Fruit fly (Drosophila melanogaster): ENCODE results near the gene Thor.

Gene Thor

dm6 chr2L:3483672-3484071 lies 5.4 kb downstream of the Thor start:
- TF ChIP-seq CG9705 (GFP tag; optimal IDR thresholded peaks at IDR 0.05) (no peak), Mio (GFP tag; optimal IDR thresholded peaks at IDR 0.05) (no peak), dmrt93B (GFP tag; optimal IDR thresholded peaks at IDR 0.05) (no peak), sage (GFP tag; optimal IDR thresholded peaks at IDR 0.05) (no peak), h (GFP tag; optimal IDR thresholded peaks at IDR 0.05) (no peak), Sp1 (GFP tag; optimal IDR thresholded peaks at IDR 0.05) (no peak), Hnf4 (GFP tag; optimal IDR thresholded peaks at IDR 0.05) (no peak), br (GFP tag; optimal IDR thresholded peaks at IDR 0.05) (no peak), N (GFP tag; optimal IDR thresholded peaks at IDR 0.05) (no peak), sv (GFP tag; optimal IDR thresholded peaks at IDR 0.05) (no peak), fru (GFP tag; optimal IDR thresholded peaks at IDR 0.05) (no peak), usp (GFP tag; optimal IDR thresholded peaks at IDR 0.05) (no peak), woc (GFP tag; optimal IDR thresholded peaks at IDR 0.05) (no peak), CG32264 (GFP tag; optimal IDR thresholded peaks at IDR 0.05) (no peak), GATAd (GFP tag; optimal IDR thresholded peaks at IDR 0.05) (no peak), CrebA (GFP tag; optimal IDR thresholded peaks at IDR 0.05; ENCODE audit: borderline replicate concordance) (no peak), Rel (GFP tag; optimal IDR thresholded peaks at IDR 0.05) (no peak), Rel (tag; optimal IDR thresholded peaks at IDR 0.05) (no peak)

- TF ChIP-seq Dif (GFP tag; optimal IDR thresholded peaks at IDR 0.05; ENCODE audit: partially characterized antibody) (no peak), Vsx2 (GFP tag; optimal IDR thresholded peaks at IDR 0.05; ENCODE audit: partially characterized antibody) (no peak), Hnf4 (GFP tag; optimal IDR thresholded peaks at IDR 0.05) (no peak), jim (GFP tag; optimal IDR thresholded peaks at IDR 0.05) (no peak), dsf (GFP tag; optimal IDR thresholded peaks at IDR 0.05; ENCODE audit: borderline replicate concordance) (no peak), rgr (GFP tag; optimal IDR thresholded peaks at IDR 0.05) (no peak), Dfd (GFP tag; optimal IDR thresholded peaks at IDR 0.05) (no peak), woc (GFP tag; optimal IDR thresholded peaks at IDR 0.05) (no peak), CrebA (GFP tag; optimal IDR thresholded peaks at IDR 0.05; ENCODE audit: borderline replicate concordance) (no peak), dl (GFP tag; optimal IDR thresholded peaks at IDR 0.05; ENCODE audit: insufficient read depth in 1 of 2, partially characterized antibody in 2 of 2) (no peak), foxo (GFP tag; optimal IDR thresholded peaks at IDR 0.05) (no peak), ey (GFP tag; optimal IDR thresholded peaks at IDR 0.05) (no peak), Rel (GFP tag; optimal IDR thresholded peaks at IDR 0.05) (no peak), Rel (tag; optimal IDR thresholded peaks at IDR 0.05) (no peak)
Observed at dm6 chr2L:3484759-3485158, 6.5 kb downstream of the Thor start.

- TF ChIP-seq jim (GFP tag; optimal IDR thresholded peaks at IDR 0.05) (no peak), tai (GFP tag; optimal IDR thresholded peaks at IDR 0.05) (no peak), br (GFP tag; optimal IDR thresholded peaks at IDR 0.05) (no peak), Hnf4 (GFP tag; optimal IDR thresholded peaks at IDR 0.05) (no peak), psq (GFP tag; optimal IDR thresholded peaks at IDR 0.05) (no peak), Dfd (GFP tag; optimal IDR thresholded peaks at IDR 0.05) (no peak), fru (GFP tag; optimal IDR thresholded peaks at IDR 0.05) (no peak), Sp1 (GFP tag; optimal IDR thresholded peaks at IDR 0.05) (no peak), dl (GFP tag; optimal IDR thresholded peaks at IDR 0.05; ENCODE audit: insufficient read depth in 1 of 2, partially characterized antibody in 2 of 2) (no peak), sage (GFP tag; optimal IDR thresholded peaks at IDR 0.05) (no peak), dmrt93B (GFP tag; optimal IDR thresholded peaks at IDR 0.05) (no peak), CG32264 (GFP tag; optimal IDR thresholded peaks at IDR 0.05) (no peak), sv (GFP tag; optimal IDR thresholded peaks at IDR 0.05) (no peak), lola (GFP tag; optimal IDR thresholded peaks at IDR 0.05) (no peak), Vsx2 (GFP tag; optimal IDR thresholded peaks at IDR 0.05; ENCODE audit: partially characterized antibody) (no peak), Dif (GFP tag; optimal IDR thresholded peaks at IDR 0.05; ENCODE audit: partially characterized antibody) (no peak), N (GFP tag; optimal IDR thresholded peaks at IDR 0.05) (no peak)
Observed at dm6 chr2L:3485506-3485905, 7.3 kb downstream of the Thor start.

- TF ChIP-seq CG32264 (GFP tag; optimal IDR thresholded peaks at IDR 0.05) (no peak), Dfd (GFP tag; optimal IDR thresholded peaks at IDR 0.05) (no peak), Dif (GFP tag; optimal IDR thresholded peaks at IDR 0.05; ENCODE audit: partially characterized antibody) (no peak), usp (GFP tag; optimal IDR thresholded peaks at IDR 0.05) (no peak), HLH106 (tag; optimal IDR thresholded peaks at IDR 0.05) (no peak), Sp1 (GFP tag; optimal IDR thresholded peaks at IDR 0.05) (no peak), psq (GFP tag; optimal IDR thresholded peaks at IDR 0.05) (no peak), pan (optimal IDR thresholded peaks at IDR 0.05) (no peak), Hnf4 (GFP tag; optimal IDR thresholded peaks at IDR 0.05) (no peak), CG9705 (GFP tag; optimal IDR thresholded peaks at IDR 0.05) (no peak), Jra (GFP tag; optimal IDR thresholded peaks at IDR 0.05) (no peak), CrebA (GFP tag; optimal IDR thresholded peaks at IDR 0.05; ENCODE audit: borderline replicate concordance) (no peak), lola (GFP tag; optimal IDR thresholded peaks at IDR 0.05) (no peak), Mio (GFP tag; optimal IDR thresholded peaks at IDR 0.05) (no peak), jim (GFP tag; optimal IDR thresholded peaks at IDR 0.05) (no peak)
Observed at dm6 chr2L:3490971-3491370, 12.7 kb downstream of the Thor start, which contains the start of gene CG15414. Gene CG15414, minus strand, starts transcription at chr2L:3491071.

All from whole organism, wandering third instar larva.